Fruit fly (Drosophila melanogaster): ENCODE data around the gene beta-Spec.

DNA sequence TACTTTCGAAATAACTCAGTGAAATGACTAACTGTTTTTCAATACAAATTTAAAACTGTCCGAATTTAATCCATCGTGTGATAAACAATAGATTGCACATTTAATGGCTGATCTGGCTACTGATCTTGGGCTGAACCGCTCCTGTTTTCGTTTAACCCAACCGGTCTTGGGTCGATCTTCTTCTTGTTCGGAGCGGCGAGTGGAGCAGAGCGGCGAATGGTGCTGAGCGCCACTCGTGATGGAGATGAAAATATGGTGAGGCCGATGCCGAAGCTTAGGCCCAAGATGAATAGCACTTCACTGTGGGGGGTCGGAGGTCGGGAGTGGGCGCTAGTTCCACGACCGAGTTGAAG is 26.3 kb downstream of the beta-Spec start:
- TF ChIP-seq CG8478 (optimal IDR thresholded peaks at IDR 0.05) (no peak), EcR (GFP tag; optimal IDR thresholded peaks at IDR 0.05) (no peak), psq (optimal IDR thresholded peaks at IDR 0.05) (no peak)
